Worm (Caenorhabditis elegans) whole organism, L2 larva: ENCODE data around the gene nra-1.

Source experiments
- C34F6.9 ChIP-seq: fragments of 150-350 bp; optimal IDR thresholded peaks from 2 replicates; lab custom pipeline; 2014; ENCODE audit warnings: missing biosample characterization, missing genetic modification characterization
- alr-1 ChIP-seq: fragments of 150-350 bp; optimal IDR thresholded peaks from 2 replicates; lab custom pipeline; 2014; ENCODE audit warnings: missing biosample characterization, missing genetic modification characterization
- aly-2 ChIP-seq: fragments of 150-350 bp; optimal IDR thresholded peaks from 2 replicates; lab custom pipeline; 2014; ENCODE audit warnings: missing biosample characterization, missing genetic modification characterization
- ama-1 ChIP-seq: fragments of 150-350 bp; optimal IDR thresholded peaks from 2 replicates; lab custom pipeline; 2018; ENCODE audit warnings: inconsistent platforms
- ceh-16 ChIP-seq: fragments of 150-350 bp; optimal IDR thresholded peaks from 2 replicates; lab custom pipeline; 2014; ENCODE audit warnings: missing biosample characterization, missing genetic modification characterization
- ceh-82 ChIP-seq: fragments of 150-350 bp; optimal IDR thresholded peaks from 2 replicates; lab custom pipeline; 2014; ENCODE audit warnings: missing biosample characterization, missing genetic modification characterization
- crh-2 ChIP-seq: sonication (generic microtip); optimal IDR thresholded peaks from 2 replicates; lab custom pipeline; 2017; ENCODE audit warnings: missing biosample characterization, missing genetic modification characterization
- dmd-4 ChIP-seq: sonication (generic microtip); optimal IDR thresholded peaks from 2 replicates; lab custom pipeline; 2017; ENCODE audit warnings: missing biosample characterization, missing genetic modification characterization
- egl-27 ChIP-seq: sonication (generic microtip); optimal IDR thresholded peaks from 3 replicates; lab custom pipeline; 2017; ENCODE audit warnings: missing biosample characterization, missing genetic modification reagents, missing genetic modification characterization
- elt-1 ChIP-seq: fragments of 150-350 bp; optimal IDR thresholded peaks from 2 replicates; lab custom pipeline; 2014; ENCODE audit warnings: missing biosample characterization, missing genetic modification characterization
- elt-3 ChIP-seq: sonication (generic microtip); optimal IDR thresholded peaks from 2 replicates; lab custom pipeline; 2017; ENCODE audit warnings: missing biosample characterization, missing genetic modification characterization
- fos-1 ChIP-seq: fragments of 150-350 bp; optimal IDR thresholded peaks from 2 replicates; lab custom pipeline; 2014; ENCODE audit warnings: missing biosample characterization, missing genetic modification characterization
- lin-11 ChIP-seq: fragments of 150-350 bp; sonication (generic microtip); optimal IDR thresholded peaks from 2 replicates; lab custom pipeline; 2014; ENCODE audit warnings: missing biosample characterization, missing genetic modification characterization, inconsistent platforms, mixed read lengths
- lin-13 ChIP-seq: fragments of 150-350 bp; optimal IDR thresholded peaks from 2 replicates; lab custom pipeline; 2014; ENCODE audit warnings: missing biosample characterization, missing genetic modification reagents, missing genetic modification characterization
- lin-39 ChIP-seq: fragments of 150-350 bp; optimal IDR thresholded peaks from 2 replicates; lab custom pipeline; 2014; ENCODE audit warnings: missing biosample characterization, missing genetic modification reagents, missing genetic modification characterization
- lsy-2 ChIP-seq, 2 experiments: fragments of 150-350 bp in 1 of 2; sonication (generic microtip) in 1 of 2; optimal IDR thresholded peaks; 2 replicates each; lab custom pipeline; 2014 to 2017; ENCODE audit warnings: missing biosample characterization in 2 of 2, missing genetic modification characterization in 2 of 2
- mab-5 ChIP-seq: fragments of 150-350 bp; optimal IDR thresholded peaks from 2 replicates; lab custom pipeline; 2014; ENCODE audit warnings: missing biosample characterization, missing genetic modification characterization
- mbf-1 ChIP-seq: sonication (generic microtip); optimal IDR thresholded peaks from 2 replicates; lab custom pipeline; 2017; ENCODE audit warnings: missing biosample characterization, missing genetic modification characterization
- mdl-1 ChIP-seq, 2 experiments: fragments of 150-350 bp in 1 of 2; sonication (generic microtip) in 1 of 2; optimal IDR thresholded peaks; 2 replicates each; lab custom pipeline; 2017; ENCODE audit warnings: missing biosample characterization in 2 of 2, missing genetic modification characterization in 2 of 2
- nhr-10 ChIP-seq: sonication (generic microtip); optimal IDR thresholded peaks from 2 replicates; lab custom pipeline; 2017; ENCODE audit warnings: missing biosample characterization, missing genetic modification characterization
- nhr-11 ChIP-seq: fragments of 150-350 bp; optimal IDR thresholded peaks from 2 replicates; lab custom pipeline; 2014; ENCODE audit warnings: missing biosample characterization, missing genetic modification characterization
- nhr-12 ChIP-seq: fragments of 150-350 bp; optimal IDR thresholded peaks from 2 replicates; lab custom pipeline; 2014; ENCODE audit warnings: missing biosample characterization, missing genetic modification characterization
- nhr-129 ChIP-seq: fragments of 150-350 bp; optimal IDR thresholded peaks from 2 replicates; lab custom pipeline; 2014; ENCODE audit warnings: missing biosample characterization, missing genetic modification characterization
- nhr-21 ChIP-seq: fragments of 150-350 bp; optimal IDR thresholded peaks from 2 replicates; lab custom pipeline; 2014; ENCODE audit warnings: missing biosample characterization, missing genetic modification characterization
- nhr-237 ChIP-seq: fragments of 150-350 bp; optimal IDR thresholded peaks from 2 replicates; lab custom pipeline; 2014; ENCODE audit warnings: missing biosample characterization, missing genetic modification characterization
- nhr-25 ChIP-seq: fragments of 150-350 bp; sonication (generic microtip); optimal IDR thresholded peaks from 3 replicates; lab custom pipeline; 2014; ENCODE audit warnings: missing biosample characterization, missing genetic modification characterization
- nhr-77 ChIP-seq: fragments of 150-350 bp; optimal IDR thresholded peaks from 2 replicates; lab custom pipeline; 2014; ENCODE audit warnings: missing biosample characterization, missing genetic modification characterization
- peb-1 ChIP-seq: fragments of 150-350 bp; optimal IDR thresholded peaks from 2 replicates; lab custom pipeline; 2014; ENCODE audit warnings: missing biosample characterization, missing genetic modification characterization
- sem-4 ChIP-seq: fragments of 150-350 bp; optimal IDR thresholded peaks from 2 replicates; lab custom pipeline; 2014; ENCODE audit warnings: missing biosample characterization, missing genetic modification reagents, missing genetic modification characterization
- skn-1 ChIP-seq: sonication (generic microtip); optimal IDR thresholded peaks from 2 replicates; lab custom pipeline; 2017; ENCODE audit warnings: missing biosample characterization, missing genetic modification characterization
- sma-9 ChIP-seq, 2 experiments: fragments of 150-350 bp in 1 of 2; sonication (generic microtip) in 1 of 2; optimal IDR thresholded peaks; 2 replicates each; lab custom pipeline; 2014 to 2016; ENCODE audit warnings: missing genetic modification characterization in 2 of 2, mild to moderate bottlenecking in 1 of 2, missing biosample characterization in 1 of 2, missing compliant biosample characterization in 1 of 2, missing genetic modification reagents in 1 of 2, moderate library complexity in 1 of 2
- snpc-4 ChIP-seq: fragments of 150-350 bp; optimal IDR thresholded peaks from 2 replicates; lab custom pipeline; 2014; ENCODE audit warnings: missing biosample characterization, missing genetic modification characterization
- unc-39 ChIP-seq: fragments of 150-350 bp; optimal IDR thresholded peaks from 2 replicates; lab custom pipeline; 2014; ENCODE audit warnings: missing biosample characterization, missing genetic modification characterization
- unc-55 ChIP-seq: fragments of 150-350 bp; sonication (generic microtip); optimal IDR thresholded peaks from 3 replicates; lab custom pipeline; 2014; ENCODE audit warnings: missing biosample characterization, missing genetic modification reagents, missing genetic modification characterization
- unc-62 ChIP-seq: fragments of 150-350 bp; optimal IDR thresholded peaks from 2 replicates; lab custom pipeline; 2014; ENCODE audit warnings: missing biosample characterization, missing genetic modification reagents, missing genetic modification characterization
- zag-1 ChIP-seq: fragments of 150-350 bp; optimal IDR thresholded peaks from 2 replicates; lab custom pipeline; 2014; ENCODE audit warnings: missing biosample characterization, missing genetic modification characterization
- ztf-1 ChIP-seq: fragments of 200-800 bp; sonication (Bioruptor generic); conservative IDR thresholded peaks from 2 replicates; pipeline ENCODE4 v1.3.6; 2022; ENCODE audit warnings: missing genetic modification characterization, missing compliant biosample characterization
- ztf-4 ChIP-seq: fragments of 150-350 bp; optimal IDR thresholded peaks from 2 replicates; lab custom pipeline; 2014; ENCODE audit warnings: missing biosample characterization, missing genetic modification characterization

nra-1 gene

ce11 chrIV:17284099-17284498, at the start of gene nra-1:
Gene nra-1 (minus strand): TSS chrIV:17284199.
- no peak for TF ChIP-seq snpc-4 (tag; lab: Kevin White, UChicago)
- no peak for TF ChIP-seq lsy-2 (tag; optimal IDR thresholded peaks at IDR 0.05; lab: Kevin White, UChicago)
- no peak for TF ChIP-seq sem-4 (tag; lab: Kevin White, UChicago)
- no peak for TF ChIP-seq ama-1 (lab: Kevin White, UChicago)
- no peak for TF ChIP-seq lin-39
- no peak for TF ChIP-seq nhr-21 (tag; lab: Kevin White, UChicago)
- TF ChIP-seq ztf-1 (GFP tag; lab: Robert Waterston, UW): no peak
- no peak for TF ChIP-seq egl-27
- TF ChIP-seq mdl-1 (tag; optimal IDR thresholded peaks at IDR 0.05; lab: Kevin White, UChicago): no peak
- no peak for TF ChIP-seq sma-9 (GFP tag; optimal IDR thresholded peaks at IDR 0.05; lab: Kevin White, UChicago)
- TF ChIP-seq sma-9 (tag; optimal IDR thresholded peaks at IDR 0.05; lab: Kevin White, UChicago): no peak
- no peak for TF ChIP-seq nhr-11 (tag; lab: Kevin White, UChicago)
- TF ChIP-seq lin-13: no peak
- no peak for TF ChIP-seq skn-1 (tag; lab: Kevin White, UChicago)
- TF ChIP-seq mbf-1 (tag; lab: Kevin White, UChicago): no peak
- no peak for TF ChIP-seq unc-62 (GFP tag; lab: Kevin White, UChicago)
- no peak for TF ChIP-seq ztf-4
- TF ChIP-seq C34F6.9 (tag; lab: Kevin White, UChicago): no peak
- TF ChIP-seq crh-2 (tag; lab: Kevin White, UChicago): no peak
- TF ChIP-seq mab-5: no peak
- no peak for TF ChIP-seq nhr-12 (tag; lab: Kevin White, UChicago)

- TF ChIP-seq snpc-4 (tag; lab: Kevin White, UChicago) (no peak), aly-2 (tag; lab: Kevin White, UChicago) (no peak), unc-39 (tag; lab: Kevin White, UChicago) (no peak), nhr-237 (tag; lab: Kevin White, UChicago) (no peak), elt-1 (no peak), nhr-77 (tag; lab: Kevin White, UChicago) (no peak), peb-1 (no peak), lsy-2 (tag; optimal IDR thresholded peaks at IDR 0.05; lab: Kevin White, UChicago) (no peak), egl-27 (no peak), nhr-12 (tag; lab: Kevin White, UChicago) (no peak), ceh-82 (tag; lab: Kevin White, UChicago) (no peak), sem-4 (tag; lab: Kevin White, UChicago) (no peak), alr-1 (tag; lab: Kevin White, UChicago) (no peak)
These were observed 48.3 kb upstream of the nra-1 start, which contains the start of gene C49C3.7 for ce11 chrIV:17332261-17332660. Gene C49C3.7 (plus strand): TSS chrIV:17332561.

- TF ChIP-seq unc-55 (peak; percentile 29), nhr-25 (tag; lab: Kevin White, UChicago) (peak; percentile 12), lsy-2 (tag; optimal IDR thresholded peaks at IDR 0.05; lab: Kevin White, UChicago) (peak in 1 of 2 experiments; percentile 36), lin-13 (peak; percentile 14), C34F6.9 (tag; lab: Kevin White, UChicago) (peak; percentile 31), aly-2 (tag; lab: Kevin White, UChicago) (no peak)
These were observed 47.1 kb upstream of the nra-1 start, which contains the start of gene C49C3.6 for ce11 chrIV:17331100-17331577. Gene C49C3.6 (plus strand): TSS chrIV:17331527.

- TF ChIP-seq nhr-10 (tag; lab: Kevin White, UChicago) (no peak), nhr-129 (tag; lab: Kevin White, UChicago) (no peak), lin-39 (no peak), lin-13 (no peak), nhr-11 (tag; lab: Kevin White, UChicago) (no peak), elt-3 (tag; lab: Kevin White, UChicago) (no peak), C34F6.9 (tag; lab: Kevin White, UChicago) (peak; percentile 37), ceh-82 (tag; lab: Kevin White, UChicago) (no peak)
These were observed 44.8 kb upstream of the nra-1 start, which contains the start of gene ceh-88 for ce11 chrIV:17328834-17329233. Gene ceh-88 (plus strand): TSS chrIV:17329188.

- TF ChIP-seq dmd-4 (tag; lab: Kevin White, UChicago) (no peak), lin-11 (no peak), ceh-16 (no peak), egl-27 (no peak), ama-1 (lab: Kevin White, UChicago) (no peak), fos-1 (tag; lab: Kevin White, UChicago) (peak; percentile 76), zag-1 (tag; lab: Kevin White, UChicago) (no peak)
These were observed 36.4 kb upstream of the nra-1 start, which contains the start of gene C49C3.4 for ce11 chrIV:17320445-17320844. Gene C49C3.4 (plus strand): TSS chrIV:17320795.
